Worm (Caenorhabditis elegans) whole organism, dauer: Measurements from ENCODE around the gene T28F3.9.

Experiments
- unc-62 ChIP-seq: sonication (generic microtip); optimal IDR thresholded peaks from 2 replicates; lab custom pipeline; 2017; ENCODE audit warnings: missing biosample characterization, missing genetic modification reagents, missing genetic modification characterization

Gene T28F3.9

DNA sequence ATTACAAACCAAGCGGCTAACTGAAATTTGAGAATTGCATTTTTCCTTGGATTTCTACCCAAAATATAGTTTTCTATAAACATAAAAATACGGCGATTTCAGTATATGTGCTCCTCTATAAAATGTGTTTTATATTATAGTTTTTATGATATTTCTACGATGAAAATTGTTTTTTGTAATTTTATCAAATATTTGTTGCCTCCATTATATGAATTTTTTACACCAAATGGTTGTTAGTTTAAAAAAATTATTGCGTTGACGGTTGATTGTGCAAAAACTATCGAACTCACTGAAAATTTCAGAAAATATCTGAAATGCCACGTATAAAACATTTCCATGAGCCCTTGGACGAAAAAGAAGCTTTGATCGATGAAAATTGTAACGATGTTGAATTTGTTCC, at the start of gene T28F3.9:
Gene T28F3.9, plus strand, starts transcription at position 301 of the 400 bp plus-strand sequence.
- no peak for TF ChIP-seq unc-62 (GFP tag; lab: Kevin White, UChicago)

DNA sequence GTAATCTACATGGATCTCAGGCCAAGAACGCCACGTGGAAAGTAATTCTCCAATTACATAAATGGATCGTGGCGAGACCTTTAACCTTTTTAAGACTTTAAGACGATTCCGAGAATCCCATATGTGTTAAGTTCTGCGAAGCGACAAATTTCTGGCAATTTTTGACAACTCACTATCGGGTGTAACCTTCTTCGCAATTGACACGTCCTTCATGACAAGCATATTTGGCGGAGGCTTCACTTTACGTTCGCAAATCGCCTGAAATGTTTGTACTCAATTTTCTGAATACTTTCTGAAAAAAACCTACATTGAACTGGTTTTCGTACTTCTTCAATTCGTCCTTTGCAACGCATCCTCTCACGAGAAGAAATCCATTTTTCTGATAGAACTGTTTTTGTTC, 49.5 kb upstream of the T28F3.9 start:
- TF ChIP-seq unc-62 (GFP tag; lab: Kevin White, UChicago), result no peak

DNA sequence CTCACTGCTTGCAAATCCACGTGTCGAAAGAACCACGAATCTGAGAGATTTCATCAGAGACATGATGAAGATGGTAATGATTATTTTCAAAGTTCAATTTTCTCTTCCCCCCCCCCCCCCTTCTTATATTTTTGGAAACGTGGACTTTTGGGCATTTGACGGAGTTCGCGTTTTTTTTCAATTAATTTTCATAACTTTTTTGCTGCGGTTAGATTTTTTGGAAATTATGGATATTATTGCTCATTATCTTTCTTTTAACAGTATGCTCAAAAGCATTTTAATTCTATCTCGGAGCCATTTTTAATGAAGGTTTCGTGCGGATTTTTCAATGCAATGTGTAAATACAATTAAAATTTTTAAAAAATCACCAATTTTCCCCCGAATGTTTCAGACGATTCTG, 49.0 kb upstream of the T28F3.9 start, which contains the start of gene phyh-1:
Gene phyh-1, minus strand, starts transcription at position 101 of the 400 bp plus-strand sequence.
- no peak for TF ChIP-seq unc-62 (GFP tag; lab: Kevin White, UChicago)

DNA sequence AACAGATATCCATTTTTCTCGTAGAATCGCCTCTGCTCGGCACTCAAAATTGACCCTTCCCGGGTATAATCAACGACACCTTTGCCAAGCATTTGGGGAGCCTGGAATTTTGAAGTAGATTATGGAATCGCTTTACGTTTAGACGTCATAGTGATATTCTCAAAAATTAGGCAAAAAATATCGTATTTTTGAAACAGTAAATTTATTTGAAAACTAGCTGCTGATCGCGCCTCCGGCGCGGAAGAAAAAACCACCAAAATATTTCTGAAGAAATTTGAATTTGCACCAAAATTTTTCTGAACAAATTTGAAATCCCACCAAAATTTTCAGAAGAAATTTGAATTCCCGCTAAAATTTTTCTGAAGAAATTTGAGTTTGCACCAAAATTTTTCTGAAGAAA, 45.9 kb upstream of the T28F3.9 start, which contains the start of gene ZK550.6:
Gene ZK550.6, minus strand, starts transcription at position 101 of the 400 bp plus-strand sequence.
- TF ChIP-seq unc-62 (GFP tag; lab: Kevin White, UChicago), result no peak

DNA sequence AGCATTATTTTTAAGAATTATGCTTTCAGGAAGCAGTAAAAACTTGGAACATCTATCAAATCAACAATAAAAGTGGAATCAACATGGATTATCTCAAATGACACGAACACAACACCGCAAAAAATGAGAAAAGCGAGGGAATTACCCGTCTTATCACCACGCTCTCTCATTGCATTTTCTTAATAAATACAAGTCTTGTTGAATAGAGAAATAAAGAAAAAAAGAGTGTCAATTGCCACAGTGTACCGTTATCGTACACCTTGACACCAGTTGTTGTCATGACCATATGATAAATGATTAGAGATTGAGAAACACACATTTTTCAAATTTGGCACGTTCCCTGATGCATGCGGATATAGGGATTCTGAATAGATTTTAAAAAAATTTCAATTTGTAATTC, 44.6 kb upstream of the T28F3.9 start:
- no peak for TF ChIP-seq unc-62 (GFP tag; lab: Kevin White, UChicago)

DNA sequence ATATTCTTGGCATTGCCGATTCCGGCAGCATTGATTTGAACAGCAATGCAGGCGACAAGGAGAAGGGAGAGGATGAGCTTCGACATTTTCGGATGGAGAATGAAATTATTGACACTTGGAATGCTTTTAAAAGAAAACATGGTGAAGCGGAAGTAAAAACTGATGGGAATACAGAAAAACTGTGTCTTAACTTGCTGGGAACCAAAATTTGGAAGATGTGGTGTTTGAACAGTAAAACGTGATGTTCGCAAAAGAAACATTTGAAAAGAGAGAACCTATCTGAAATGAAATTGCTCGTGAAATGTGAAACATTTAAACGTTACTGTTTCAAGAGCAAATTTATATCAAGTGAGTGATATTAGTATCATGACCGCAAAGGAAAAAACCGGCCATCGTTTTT, 43.6 kb upstream of the T28F3.9 start, which contains the start of gene F26D10.13:
Gene F26D10.13, minus strand, starts transcription at position 101 of the 400 bp plus-strand sequence.
- no peak for TF ChIP-seq unc-62 (GFP tag; lab: Kevin White, UChicago)

DNA sequence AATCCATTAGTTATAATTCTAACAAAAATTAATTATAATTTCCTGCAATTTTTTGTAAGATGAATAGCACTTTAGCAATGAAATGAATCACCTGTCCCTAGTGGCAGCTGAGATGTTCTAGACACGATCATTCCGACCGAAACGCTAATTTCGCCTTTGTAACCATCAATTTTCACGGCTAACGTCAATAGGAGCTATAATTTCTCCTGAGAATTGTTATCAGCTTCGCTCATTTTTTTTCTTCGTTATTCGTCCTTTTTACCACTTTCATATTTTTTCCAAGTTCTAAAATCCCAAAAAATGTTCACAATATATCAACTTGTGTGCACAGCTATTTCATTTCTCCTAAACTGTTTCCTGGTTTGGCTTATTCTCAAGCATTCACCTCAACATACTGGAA, 43.0 kb upstream of the T28F3.9 start, which contains the start of gene str-187:
Gene str-187, plus strand, starts transcription at position 301 of the 400 bp plus-strand sequence.
- TF ChIP-seq unc-62 (GFP tag; lab: Kevin White, UChicago), result no peak

DNA sequence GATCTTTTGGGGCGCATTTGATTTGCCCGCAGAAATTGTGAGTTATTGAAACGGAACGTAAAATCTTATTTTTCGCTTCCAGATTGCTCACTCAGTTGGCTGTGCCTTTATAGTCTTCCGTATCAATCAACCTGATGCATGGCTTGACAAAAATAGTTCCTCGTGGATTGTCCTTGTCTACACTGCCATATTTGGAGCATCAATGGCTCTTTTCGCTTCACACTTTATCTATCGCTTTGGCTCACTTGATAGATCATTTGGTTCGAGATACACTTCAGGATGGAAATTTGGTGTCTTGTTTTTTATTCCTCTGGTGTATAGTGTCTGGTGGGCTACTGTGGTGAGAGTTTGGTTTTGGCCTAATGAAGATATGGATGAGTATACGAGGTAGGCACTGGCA, 42.6 kb upstream of the T28F3.9 start:
- no peak for TF ChIP-seq unc-62 (GFP tag; lab: Kevin White, UChicago)

DNA sequence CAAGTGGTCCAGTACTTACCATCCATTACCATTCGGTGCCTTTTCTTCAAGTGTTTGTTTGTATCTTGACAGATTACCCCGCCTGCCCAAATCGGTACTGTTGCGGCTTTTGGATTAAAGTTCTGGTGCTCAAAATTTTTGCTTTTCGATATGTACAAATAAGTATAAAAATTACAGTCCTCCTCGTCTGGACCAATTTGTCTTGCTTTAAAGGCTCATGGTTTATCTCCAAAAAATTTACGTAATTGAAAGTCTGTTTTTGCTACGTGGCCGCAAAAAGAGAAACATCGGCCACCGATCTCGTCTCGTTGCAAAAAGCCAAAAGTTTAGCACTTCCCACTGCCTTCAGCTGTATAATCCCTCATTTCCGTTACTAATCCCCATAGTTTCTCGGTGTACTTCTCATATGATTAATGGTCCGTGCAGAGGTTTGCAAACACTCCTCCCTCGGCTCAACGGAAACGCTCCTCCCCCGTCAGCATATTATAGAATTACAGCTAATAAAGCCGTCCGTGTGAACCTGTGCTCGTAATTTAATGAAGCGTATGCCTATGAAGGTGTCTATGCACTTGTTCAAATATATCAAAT, 40.9 kb upstream of the T28F3.9 start:
- no peak for TF ChIP-seq unc-62 (GFP tag; lab: Kevin White, UChicago)

DNA sequence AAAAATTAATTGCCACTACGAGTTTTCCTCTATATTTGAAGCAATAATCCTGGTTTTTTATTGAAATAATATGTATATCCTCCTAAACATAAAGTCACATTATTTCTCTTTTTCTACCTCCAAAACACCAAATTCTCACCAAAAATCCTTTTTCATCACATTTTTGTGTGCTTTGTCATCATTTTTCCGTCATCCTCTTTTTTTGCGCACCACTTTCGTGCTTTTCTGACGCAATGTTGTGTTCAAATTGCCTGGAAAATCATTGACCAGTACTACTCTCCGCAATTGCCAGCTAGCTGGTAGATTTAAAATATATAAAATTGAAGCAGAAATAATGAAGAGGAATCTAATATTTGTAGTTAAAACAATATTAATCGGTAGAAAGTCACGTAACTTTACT, 40.2 kb upstream of the T28F3.9 start:
- TF ChIP-seq unc-62 (GFP tag; lab: Kevin White, UChicago), result no peak

DNA sequence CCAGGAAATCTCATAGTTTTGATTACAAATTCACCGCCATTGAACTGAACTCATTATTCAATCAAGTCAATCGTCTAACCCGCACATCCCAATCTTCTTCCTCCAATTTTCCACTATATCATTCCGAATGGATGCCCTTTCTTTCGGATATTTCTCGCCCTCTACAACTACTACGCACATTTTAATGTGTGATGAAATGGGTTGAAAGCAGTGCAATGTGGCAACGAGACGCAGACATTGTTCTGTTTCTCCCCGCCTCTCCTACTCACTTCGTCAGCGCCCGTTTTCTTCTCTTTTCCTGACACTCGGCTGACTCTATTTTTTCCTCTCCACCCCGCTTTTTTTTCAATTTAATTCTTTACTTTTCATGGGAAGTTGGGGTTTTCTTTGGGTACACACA, 39.7 kb upstream of the T28F3.9 start:
- no peak for TF ChIP-seq unc-62 (GFP tag; lab: Kevin White, UChicago)

DNA sequence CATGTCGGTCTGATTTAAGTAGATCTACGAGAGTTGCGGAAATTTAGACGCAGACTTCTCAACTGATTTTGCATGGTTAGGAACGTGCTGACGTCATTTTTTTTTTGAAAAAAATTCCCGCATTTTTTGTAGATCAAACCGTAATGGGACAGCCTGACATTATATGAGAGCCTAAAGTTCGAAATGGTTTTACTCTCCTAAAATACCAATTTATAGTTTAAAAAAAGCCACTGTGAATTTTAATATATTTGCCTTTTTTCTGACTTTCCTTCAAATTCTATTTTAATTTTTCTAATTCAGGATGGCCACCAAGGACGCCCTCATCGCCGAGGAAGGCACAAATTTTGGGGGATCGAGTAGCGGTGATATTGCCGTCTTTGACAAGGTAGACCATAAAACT, 39.3 kb upstream of the T28F3.9 start, which contains the start of gene atgp-1:
Gene atgp-1, plus strand, starts transcription at position 301 of the 400 bp plus-strand sequence.
- no peak for TF ChIP-seq unc-62 (GFP tag; lab: Kevin White, UChicago)

DNA sequence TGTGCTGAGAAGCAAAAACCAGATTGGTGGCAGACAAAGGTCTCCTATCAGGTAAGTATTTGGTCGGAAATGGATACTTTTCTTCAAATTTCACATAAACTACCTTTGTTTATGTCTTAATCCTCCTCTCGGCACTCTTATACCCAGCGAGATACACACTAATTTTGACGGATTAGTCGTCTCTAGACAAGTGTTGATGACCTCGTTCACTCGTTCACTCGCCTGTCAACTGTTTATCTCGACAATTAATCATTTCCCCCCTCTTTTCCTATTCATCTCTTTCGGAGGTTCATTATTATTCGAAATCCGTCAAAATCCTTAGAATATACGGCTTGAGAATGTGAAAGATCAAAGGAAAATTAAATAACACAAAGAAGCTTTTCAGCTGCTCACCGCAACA, 38.6 kb upstream of the T28F3.9 start:
- TF ChIP-seq unc-62 (GFP tag; lab: Kevin White, UChicago), result no peak

DNA sequence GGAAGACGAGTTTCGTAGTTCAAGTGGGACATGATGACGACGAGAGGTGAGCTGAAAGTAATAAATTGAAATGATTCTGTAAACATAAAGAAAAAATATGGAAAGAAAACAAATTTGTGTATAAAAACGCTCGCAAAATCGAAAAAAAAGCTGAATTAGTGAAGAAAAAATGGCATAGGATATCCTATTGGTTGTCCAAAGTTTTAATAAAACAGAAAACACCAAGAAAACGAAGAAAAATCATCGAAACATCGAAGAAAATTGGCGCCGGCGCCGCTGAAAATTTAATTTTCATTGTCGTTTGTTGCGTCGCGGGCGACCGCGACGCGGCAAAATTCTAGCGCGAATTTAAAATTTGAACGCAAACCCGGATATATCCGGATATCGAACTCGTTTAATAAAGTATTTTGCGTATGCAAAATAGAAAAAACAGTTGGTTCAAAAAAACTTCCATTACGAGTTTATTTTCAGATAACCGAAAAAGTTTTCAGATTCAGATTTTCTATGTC, 34.7 kb upstream of the T28F3.9 start, which contains the start of gene gln-5:
Gene gln-5, minus strand, starts transcription at position 51 of the 509 bp plus-strand sequence.
- TF ChIP-seq unc-62 (GFP tag; lab: Kevin White, UChicago), result no peak

DNA sequence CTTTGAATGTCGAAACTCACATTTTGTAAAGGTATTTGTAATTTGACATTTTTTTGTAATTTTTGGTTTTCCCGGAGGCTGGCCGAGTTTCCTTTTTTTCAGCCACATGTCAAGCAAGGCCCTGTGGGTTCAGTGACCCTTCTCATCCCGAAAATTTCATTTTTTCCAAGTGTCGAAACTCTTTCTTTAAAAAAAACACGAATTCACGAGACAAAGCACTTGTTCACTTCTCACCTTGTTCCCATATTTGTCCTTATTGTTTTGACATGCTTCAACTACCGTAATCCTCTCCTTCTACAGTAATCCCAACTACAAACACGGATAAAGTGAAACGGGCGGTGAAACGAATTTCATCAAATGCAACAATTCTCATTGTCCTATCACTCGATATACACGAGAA, 33.0 kb upstream of the T28F3.9 start, which contains the start of gene lhfp-4:
Gene lhfp-4, plus strand, starts transcription at position 301 of the 400 bp plus-strand sequence.
- no peak for TF ChIP-seq unc-62 (GFP tag; lab: Kevin White, UChicago)

DNA sequence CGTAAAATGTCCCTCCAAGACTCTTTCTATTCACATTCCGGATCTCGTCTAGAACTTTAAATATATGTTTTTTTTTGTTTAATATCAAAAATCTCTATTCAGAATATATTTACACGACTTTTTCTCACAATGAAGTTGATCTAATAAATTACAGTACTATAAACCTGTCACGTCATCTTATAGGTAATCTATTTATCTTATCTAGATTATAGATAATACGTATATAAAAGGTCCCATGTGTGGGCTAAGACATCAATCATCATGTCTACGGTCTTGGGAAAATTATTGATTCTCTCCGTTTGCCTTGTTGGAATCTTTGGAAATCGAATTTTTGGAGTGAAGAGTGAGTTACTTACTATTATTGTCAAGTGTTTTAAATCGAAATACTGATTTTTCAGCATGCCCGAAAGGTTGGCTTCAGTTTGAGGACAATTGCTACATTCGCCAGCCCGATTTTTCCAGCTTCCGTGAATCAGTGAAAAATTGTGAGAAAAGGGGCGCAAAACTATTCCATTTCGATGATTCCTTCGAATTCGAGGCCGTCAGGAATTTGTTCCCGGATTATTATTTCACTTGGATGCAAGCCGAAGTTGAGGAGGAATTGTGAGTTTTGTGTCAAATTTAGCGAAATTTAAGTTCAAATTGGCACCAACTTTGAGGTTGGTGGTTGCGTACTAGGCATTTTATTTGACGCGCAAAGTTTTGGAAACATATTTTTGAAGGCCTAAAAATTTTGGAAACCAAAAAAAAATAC, 31.4 kb upstream of the T28F3.9 start, which contains the start of gene clec-196:
Gene clec-196, plus strand, starts transcription at position 252 of the 754 bp plus-strand sequence.
- no peak for TF ChIP-seq unc-62 (GFP tag; lab: Kevin White, UChicago)
